Worm (Caenorhabditis elegans): ENCODE measurements around the gene F10C2.3.

F10C2.3 gene

DNA sequence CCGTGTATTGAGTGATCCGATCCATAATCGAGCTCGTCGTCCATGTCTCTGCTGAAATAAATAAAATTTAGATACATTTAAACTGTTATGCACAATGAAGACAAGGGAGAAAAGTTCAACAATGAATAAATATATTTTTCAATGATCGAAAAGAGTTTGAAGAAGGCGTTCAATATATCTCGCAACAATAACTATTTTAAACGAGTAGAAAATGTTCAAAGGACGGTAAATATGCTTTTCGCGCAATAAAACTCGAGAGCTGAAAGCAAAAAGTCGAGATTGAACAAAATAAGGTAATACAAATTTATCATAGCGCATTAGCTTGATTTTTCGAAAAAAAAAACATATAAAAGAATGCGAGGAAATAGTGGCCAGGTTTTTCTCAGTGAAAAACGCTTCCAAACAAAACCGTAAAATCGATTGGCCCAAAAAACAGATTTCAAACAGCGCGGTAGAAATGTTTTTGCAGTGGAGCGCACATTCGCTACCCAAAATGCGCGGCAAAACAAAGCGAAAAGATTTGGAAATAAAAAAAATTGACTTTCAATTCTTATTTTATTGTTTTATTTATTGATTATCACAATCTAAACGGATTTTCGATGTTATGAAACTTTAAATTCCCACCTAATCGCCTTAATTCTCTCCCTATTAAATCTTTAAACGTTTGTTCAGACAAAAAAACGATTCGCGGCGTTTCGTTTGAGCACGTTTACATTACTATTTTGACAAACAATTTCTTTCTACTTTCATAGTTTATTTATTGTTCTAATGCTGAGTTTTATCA is 20.9 kb downstream of the F10C2.3 start, which contains the start of the genes kup-1 and F10C2.4:
Gene kup-1, minus strand, starts transcription at position 51 of the 784 bp plus-strand sequence.
Gene F10C2.4, plus strand, starts transcription at position 734 of the 784 bp plus-strand sequence.
- TF ChIP-seq unc-62 (GFP tag; optimal IDR thresholded peaks at IDR 0.05) = no peak

DNA sequence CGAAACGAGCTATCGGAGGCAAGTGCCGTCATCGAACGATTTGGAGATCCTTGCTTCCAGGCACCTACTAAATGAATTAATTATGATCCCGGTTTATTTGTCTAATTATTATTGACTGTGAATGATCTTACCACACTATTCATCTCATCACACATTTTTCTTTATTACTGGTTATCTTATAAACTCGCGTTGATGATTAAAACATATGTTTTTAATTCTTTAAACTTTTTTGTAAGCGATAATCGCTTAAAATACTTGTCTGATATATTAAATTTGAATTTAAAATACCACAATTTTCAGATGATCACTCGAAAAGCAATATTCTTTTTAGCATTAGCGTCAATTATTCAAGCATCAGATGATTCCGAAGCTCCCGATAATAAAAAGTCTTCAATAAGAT is 25.0 kb downstream of the F10C2.3 start, which contains the start of gene F10C2.5:
Gene F10C2.5, plus strand, starts transcription at position 301 of the 400 bp plus-strand sequence.
- TF ChIP-seq unc-62 (GFP tag; optimal IDR thresholded peaks at IDR 0.05) = no peak

DNA sequence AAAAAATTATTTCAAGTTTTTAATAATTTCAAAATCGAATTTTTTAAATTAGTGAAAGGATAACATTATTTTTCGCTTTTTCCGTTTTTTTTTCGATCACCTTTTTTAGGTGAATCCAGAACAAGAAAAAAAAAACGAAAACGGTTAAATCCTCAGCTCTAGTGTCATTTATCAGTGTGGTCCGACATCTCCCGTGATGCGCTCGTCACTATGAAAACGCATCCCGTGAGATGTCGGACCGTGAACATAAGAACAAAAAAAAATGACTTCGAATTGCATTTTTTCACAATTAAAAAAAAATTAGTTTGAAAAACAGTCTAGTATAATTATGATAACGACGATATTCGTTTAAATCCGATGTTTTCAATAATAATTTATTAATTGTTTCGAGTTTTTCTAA is 27.6 kb downstream of the F10C2.3 start:
- TF ChIP-seq unc-62 (GFP tag; optimal IDR thresholded peaks at IDR 0.05) = no peak

DNA sequence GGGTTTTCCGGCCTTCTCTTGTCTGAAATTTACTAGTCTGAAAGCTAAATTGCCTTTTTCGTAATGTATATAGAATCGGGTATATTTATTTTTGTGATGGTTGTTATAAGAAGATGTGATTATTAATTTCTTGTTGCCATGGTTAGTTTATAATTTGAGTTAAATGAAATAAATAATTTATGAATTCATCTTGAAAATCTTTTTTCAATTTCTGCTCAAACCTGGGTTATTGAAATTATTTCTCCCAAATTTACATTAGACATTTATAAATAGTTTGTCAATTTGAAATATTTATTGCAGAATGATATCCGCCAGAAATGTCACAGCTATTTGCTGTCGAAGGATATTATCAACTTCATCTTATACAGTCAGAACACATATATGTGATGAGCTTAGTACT is 28.3 kb downstream of the F10C2.3 start, which contains the start of gene dars-2:
Gene dars-2, plus strand, starts transcription at position 301 of the 400 bp plus-strand sequence.
- TF ChIP-seq unc-62 (GFP tag; optimal IDR thresholded peaks at IDR 0.05) = no peak

DNA sequence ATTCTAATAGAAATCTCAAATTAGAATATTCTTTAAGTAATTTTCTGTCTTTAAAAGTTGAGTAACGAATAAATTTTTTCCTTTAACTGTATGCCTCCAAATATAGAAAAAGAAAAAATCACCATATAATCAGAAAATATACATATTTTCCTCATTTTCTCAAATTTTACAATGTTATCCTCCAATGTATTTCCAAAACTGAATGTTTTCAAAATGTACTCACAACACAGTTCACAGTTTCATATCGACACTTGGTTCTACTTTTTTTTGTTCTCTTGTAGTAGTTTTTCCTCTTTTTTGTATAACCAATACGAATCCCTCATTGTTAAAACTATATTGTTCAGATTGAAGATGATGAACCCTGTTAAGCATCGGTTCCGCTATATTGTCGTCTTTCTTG is 33.5 kb downstream of the F10C2.3 start, which contains the start of gene F10C2.7:
Gene F10C2.7, plus strand, starts transcription at position 301 of the 400 bp plus-strand sequence.
- TF ChIP-seq unc-62 (GFP tag; optimal IDR thresholded peaks at IDR 0.05) = no peak

DNA sequence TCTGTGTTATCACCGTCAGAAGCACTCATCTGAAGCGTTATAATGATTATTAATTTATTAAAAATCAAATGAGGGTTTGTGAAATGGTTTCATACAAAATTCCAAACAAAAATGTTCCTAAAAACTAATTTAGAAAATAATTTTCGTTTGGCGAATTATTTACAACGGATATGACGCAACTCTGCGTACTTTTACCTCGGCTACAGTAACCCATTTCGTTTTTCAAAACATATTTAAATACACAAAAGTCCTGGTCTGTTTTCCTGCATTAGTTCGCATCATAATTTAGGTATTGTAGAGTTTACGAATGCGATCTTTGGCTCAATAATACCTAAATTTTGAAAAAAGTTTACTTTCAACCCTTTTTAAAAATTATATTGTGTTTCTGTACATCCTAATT is 39.6 kb downstream of the F10C2.3 start, which contains the start of gene R07B7.2:
Gene R07B7.2, minus strand, starts transcription at position 35 of the 400 bp plus-strand sequence.
- no peak for TF ChIP-seq unc-62 (GFP tag; optimal IDR thresholded peaks at IDR 0.05)

DNA sequence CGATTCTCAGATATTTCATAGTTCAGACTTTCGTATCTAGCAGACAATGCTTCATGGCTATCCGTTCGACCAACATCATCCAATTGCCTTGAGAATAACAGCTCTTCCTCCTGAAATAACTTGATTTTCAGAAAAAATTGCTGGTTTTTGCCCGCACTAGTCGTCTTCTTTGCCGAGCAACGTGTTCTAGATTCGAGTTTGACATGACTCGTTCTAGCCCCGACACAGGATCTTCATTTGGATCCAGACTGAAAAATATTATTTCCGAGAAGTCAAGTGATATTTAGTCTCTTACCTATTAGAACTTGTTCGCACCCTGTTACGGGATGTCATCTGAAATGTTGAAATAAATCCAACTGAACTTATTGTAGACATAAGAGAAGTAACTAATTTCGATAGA is 42.9 kb downstream of the F10C2.3 start, which contains the start of gene clh-6:
Gene clh-6, minus strand, starts transcription at position 333 of the 400 bp plus-strand sequence.
- no peak for TF ChIP-seq unc-62 (GFP tag; optimal IDR thresholded peaks at IDR 0.05)

DNA sequence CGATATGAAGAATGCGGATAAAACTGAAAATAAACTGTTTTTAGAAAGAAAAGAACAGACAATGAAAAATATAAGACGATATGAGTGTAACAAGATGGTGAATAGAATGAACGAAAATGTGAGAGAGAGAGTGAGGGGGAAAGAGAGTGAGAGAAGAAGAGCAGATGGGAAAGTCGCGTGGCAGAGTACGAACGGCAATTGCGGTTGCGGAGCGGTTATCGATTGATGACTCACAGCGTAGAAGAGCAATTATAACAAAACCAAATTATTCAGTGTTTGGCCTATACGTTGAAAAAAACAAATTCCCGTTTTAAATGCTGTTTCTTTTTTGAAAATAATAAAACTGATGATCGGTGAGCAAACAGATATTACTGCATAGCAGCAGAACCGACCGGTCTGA is 45.2 kb downstream of the F10C2.3 start, which contains the start of gene pqn-53:
Gene pqn-53, minus strand, starts transcription at position 23 of the 400 bp plus-strand sequence.
- no peak for TF ChIP-seq unc-62 (GFP tag; optimal IDR thresholded peaks at IDR 0.05)

DNA sequence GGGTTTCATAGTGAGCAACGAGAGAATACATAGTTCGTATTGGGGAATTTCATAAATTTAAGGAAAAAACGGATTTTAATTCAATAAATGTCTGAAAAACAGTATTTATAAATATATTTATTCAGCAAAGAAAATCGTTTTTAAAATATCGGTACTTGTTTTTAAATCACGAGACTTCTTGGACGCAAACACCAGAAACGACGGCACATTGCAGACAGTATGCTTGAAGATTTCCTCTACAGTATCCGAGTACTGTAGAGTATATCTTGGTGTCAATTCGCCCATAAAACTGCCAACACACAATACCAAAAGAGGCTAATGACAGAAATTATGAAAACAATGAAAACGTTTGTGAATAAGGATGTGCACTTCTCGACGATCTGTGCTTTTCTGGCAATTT is 45.7 kb downstream of the F10C2.3 start:
- TF ChIP-seq unc-62 (GFP tag; optimal IDR thresholded peaks at IDR 0.05) = no peak

DNA sequence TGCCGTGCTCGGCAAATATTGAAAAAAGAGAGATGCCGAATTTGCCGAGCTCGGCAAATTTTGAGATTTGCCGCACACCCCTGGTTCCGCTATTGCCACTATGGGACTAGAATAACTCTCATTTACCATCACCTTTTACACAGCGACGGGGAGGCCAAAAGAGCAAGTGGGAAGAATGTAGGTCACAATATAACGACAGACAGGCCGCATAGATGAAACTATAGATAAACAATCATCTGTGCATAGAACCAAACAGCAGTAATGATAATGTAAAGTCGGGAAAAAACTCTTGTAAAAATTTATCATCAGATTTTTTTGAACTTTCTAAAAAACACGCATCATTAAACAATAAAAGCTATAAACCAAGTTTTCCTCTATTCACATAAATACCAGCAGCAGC is 48.3 kb downstream of the F10C2.3 start, which contains the start of gene kmo-2:
Gene kmo-2, minus strand, starts transcription at position 101 of the 400 bp plus-strand sequence.
- no peak for TF ChIP-seq unc-62 (GFP tag; optimal IDR thresholded peaks at IDR 0.05)

DNA sequence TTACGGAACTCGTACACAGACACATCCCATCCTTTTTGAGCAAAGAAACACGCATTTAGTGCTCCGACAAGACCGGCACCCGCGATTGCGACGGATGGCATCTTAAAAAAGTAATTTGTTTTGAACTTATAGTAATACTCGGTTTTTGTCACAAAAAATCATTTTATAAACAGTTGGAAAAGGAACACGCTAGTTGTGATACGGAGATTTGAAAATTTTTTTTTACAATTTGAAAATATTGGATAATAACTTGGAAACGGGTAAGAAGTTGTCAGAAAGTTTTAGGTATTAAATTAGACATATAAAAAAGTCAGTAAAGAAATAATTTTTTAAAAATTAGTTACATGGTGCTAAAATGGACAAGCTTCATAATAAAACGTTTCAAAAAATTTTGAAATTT is 50.3 kb downstream of the F10C2.3 start, which contains the start of gene kmo-1:
Gene kmo-1, minus strand, starts transcription at position 101 of the 400 bp plus-strand sequence.
- TF ChIP-seq unc-62 (GFP tag; optimal IDR thresholded peaks at IDR 0.05) = no peak

DNA sequence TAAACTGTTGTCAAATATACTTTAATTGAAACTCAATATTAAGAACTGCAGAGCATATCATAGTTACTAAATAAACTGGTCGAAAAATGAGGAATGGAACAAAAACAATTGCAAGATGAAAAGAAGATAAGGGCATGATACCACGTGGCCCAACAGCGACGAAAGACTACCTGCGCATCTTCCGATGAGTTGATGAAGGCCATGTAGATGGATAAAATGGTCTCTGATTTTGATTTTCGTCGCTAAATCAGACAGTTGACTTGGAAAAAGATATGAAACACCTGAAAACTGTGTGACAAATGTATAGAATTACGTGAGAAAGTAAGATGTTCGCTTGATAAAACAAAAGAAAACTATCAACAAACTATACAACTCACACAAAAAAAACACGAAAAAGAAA is 51.4 kb downstream of the F10C2.3 start:
- no peak for TF ChIP-seq unc-62 (GFP tag; optimal IDR thresholded peaks at IDR 0.05)

Measured in whole organism, dauer.